Fruit fly (Drosophila melanogaster): ENCODE measurements around the gene CG14624.

DNA sequence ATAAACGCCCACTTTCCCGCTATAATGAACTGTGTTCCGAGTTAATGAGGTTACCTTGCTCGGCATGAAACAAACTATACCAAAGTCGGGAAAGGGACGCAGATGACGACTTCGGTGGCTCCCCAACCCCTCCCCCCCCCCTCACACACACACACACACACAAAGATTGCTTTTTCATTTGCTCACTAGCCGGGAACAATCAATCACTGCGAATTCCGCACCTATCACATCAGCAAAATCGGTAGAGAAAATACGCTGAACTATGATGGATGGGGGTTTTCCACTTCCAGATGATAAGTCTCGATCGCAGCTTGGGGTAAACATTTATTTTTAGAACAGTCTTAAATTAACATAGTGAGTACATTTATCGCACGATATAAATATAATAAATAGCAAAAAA lies 33.0 kb upstream of the CG14624 start:
- no peak for TF ChIP-seq usp (GFP tag; optimal IDR thresholded peaks at IDR 0.05)
- TF ChIP-seq EcR (GFP tag; optimal IDR thresholded peaks at IDR 0.05) = no peak
- no peak for TF ChIP-seq CG8478 (optimal IDR thresholded peaks at IDR 0.05)
- TF ChIP-seq psq (optimal IDR thresholded peaks at IDR 0.05) = no peak

Measured in whole organism.